Fruit fly (Drosophila melanogaster): ENCODE data around the gene CG9641.

The CG9641 gene

DNA sequence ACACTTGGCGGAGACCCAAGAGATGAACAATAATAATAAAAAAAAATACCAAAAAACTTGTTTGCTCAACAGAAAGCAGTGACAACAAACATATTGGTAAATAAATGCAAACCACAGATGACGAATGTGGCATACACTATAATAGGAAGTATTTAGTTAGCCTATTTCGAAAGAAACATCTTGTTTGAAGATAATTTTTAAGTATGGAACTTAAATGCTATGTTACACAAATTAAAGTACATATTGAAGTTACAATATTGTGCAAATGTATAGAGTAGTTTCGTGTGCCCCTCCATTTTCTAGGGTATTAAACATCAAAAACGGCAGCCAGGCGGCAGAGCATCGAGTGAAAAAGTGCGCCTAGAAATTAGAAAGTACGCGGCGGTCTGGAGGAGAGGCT lies 26.7 kb upstream of the CG9641 start (continued):
- TF ChIP-seq CG3163 (GFP tag; optimal IDR thresholded peaks at IDR 0.05) (no peak), CG15073 (GFP tag; optimal IDR thresholded peaks at IDR 0.05) (no peak), CG13424 (tag; optimal IDR thresholded peaks at IDR 0.05) (peak; percentile 64), dati (GFP tag; IDR thresholded peaks at IDR 0.05) (no peak), CG17385 (GFP tag; optimal IDR thresholded peaks at IDR 0.05) (peak; percentile 59), caup (GFP tag; optimal IDR thresholded peaks at IDR 0.05; ENCODE audit: severe bottlenecking) (no peak), Eip74EF (GFP tag; optimal IDR thresholded peaks at IDR 0.05) (peak in 1 of 2 experiments; percentile 74), CG5245 (GFP tag; optimal IDR thresholded peaks at IDR 0.05) (no peak), CG13775 (GFP tag; optimal IDR thresholded peaks at IDR 0.05) (no peak), CG14710 (tag; optimal IDR thresholded peaks at IDR 0.05) (peak; percentile 15), mam (GFP tag; optimal IDR thresholded peaks at IDR 0.05) (no peak), C15 (GFP tag; IDR thresholded peaks at IDR 0.05) (no peak), Ets65A (GFP tag) (peak; percentile 82), CG8290 (GFP tag; optimal IDR thresholded peaks at IDR 0.05) (no peak), CG8290 (tag; optimal IDR thresholded peaks at IDR 0.05) (peak in 1 of 2 experiments; percentile 61), gsb-n (tag; optimal IDR thresholded peaks at IDR 0.05) (peak; percentile 62), CG9932 (GFP tag; IDR thresholded peaks at IDR 0.05) (no peak), CG11696 (GFP tag; IDR thresholded peaks at IDR 0.05) (no peak), CG8924 (tag; optimal IDR thresholded peaks at IDR 0.05) (peak; percentile 65), prd (optimal IDR thresholded peaks at IDR 0.05) (no peak), prd (GFP tag; IDR thresholded peaks at IDR 0.05) (peak; percentile 47; the same call in 2 of the 3 replicates), Spps (tag; optimal IDR thresholded peaks at IDR 0.05) (no peak), CG18619 (GFP tag; optimal IDR thresholded peaks at IDR 0.05) (peak; percentile 13), corto (GFP tag; optimal IDR thresholded peaks at IDR 0.05) (no peak), disco-r (GFP tag; optimal IDR thresholded peaks at IDR 0.05) (no peak), gcm (GFP tag; optimal IDR thresholded peaks at IDR 0.05) (peak; percentile 50), HLHmδ (GFP tag; optimal IDR thresholded peaks at IDR 0.05) (no peak), dimm (GFP tag; IDR thresholded peaks at IDR 0.05) (no peak), Abd-B (GFP tag; optimal IDR thresholded peaks at IDR 0.05) (peak; percentile 48), Lhr (GFP tag; optimal IDR thresholded peaks at IDR 0.05) (peak; percentile 16), CG8359 (GFP tag; optimal IDR thresholded peaks at IDR 0.05; ENCODE audit: borderline replicate concordance) (no peak), CG33213 (GFP tag; optimal IDR thresholded peaks at IDR 0.05) (no peak), CG10209 (GFP tag; optimal IDR thresholded peaks at IDR 0.05) (peak; percentile 40), z (GFP tag; IDR thresholded peaks at IDR 0.05) (no peak), maf-S (GFP tag; optimal IDR thresholded peaks at IDR 0.05) (no peak), ssp (GFP tag; IDR thresholded peaks at IDR 0.05) (no peak), CG33557 (GFP tag; optimal IDR thresholded peaks at IDR 0.05) (no peak), E2f1 (GFP tag; IDR thresholded peaks at IDR 0.05) (peak; percentile 42; the same call in 1 of the 2 replicates), CG2129 (GFP tag; IDR thresholded peaks at IDR 0.05; ENCODE audit: partially characterized antibody) (no peak), Sry-δ (GFP tag; optimal IDR thresholded peaks at IDR 0.05) (no peak), CG3847 (GFP tag; IDR thresholded peaks at IDR 0.05) (no peak), crc (GFP tag; optimal IDR thresholded peaks at IDR 0.05) (no peak), sr (GFP tag; IDR thresholded peaks at IDR 0.05) (no peak), grau (tag; optimal IDR thresholded peaks at IDR 0.05) (peak; percentile 57), odd (GFP tag; optimal IDR thresholded peaks at IDR 0.05) (peak; percentile 51), Meics (GFP tag; optimal IDR thresholded peaks at IDR 0.05) (peak; percentile 6), stc (GFP tag; IDR thresholded peaks at IDR 0.05) (peak; percentile 67), PHDP (tag; optimal IDR thresholded peaks at IDR 0.05) (peak; percentile 76), dm (GFP tag; optimal IDR thresholded peaks at IDR 0.05) (no peak), Dbx (GFP tag; IDR thresholded peaks at IDR 0.05) (no peak), lbe (GFP tag; optimal IDR thresholded peaks at IDR 0.05) (no peak), lilli (GFP tag; optimal IDR thresholded peaks at IDR 0.05) (no peak)

Data from whole organism, embryonic.